Worm (Caenorhabditis elegans) whole organism, L3 larva: Measurements from ENCODE around the gene glb-29.
A peak's percentile ranks its signal among the peaks of the same experiment; 100 is the strongest.

ENCODE experiments used
- ZK546.5 ChIP-seq: sonication (generic microtip); optimal IDR thresholded peaks from 2 replicates; lab custom pipeline; 2017; ENCODE audit warnings: missing biosample characterization, missing genetic modification characterization
- aly-2 ChIP-seq: fragments of 150-350 bp; optimal IDR thresholded peaks from 2 replicates; lab custom pipeline; 2014; ENCODE audit warnings: missing biosample characterization, missing genetic modification characterization
- ceh-82 ChIP-seq: fragments of 150-350 bp; optimal IDR thresholded peaks from 2 replicates; lab custom pipeline; 2014; ENCODE audit warnings: missing biosample characterization, missing genetic modification characterization
- elt-2 ChIP-seq: sonication (generic microtip); optimal IDR thresholded peaks from 2 replicates; lab custom pipeline; 2016; ENCODE audit warnings: missing genetic modification reagents, mild to moderate bottlenecking, missing genetic modification characterization, missing compliant biosample characterization
- elt-3 ChIP-seq, 3 experiments: fragments of 150-350 bp in 1 of 3; sonication (generic microtip) in 2 of 3; optimal IDR thresholded peaks; 2 replicates in 2 of 3; 4 replicates in 1 of 3; lab custom pipeline; 2014 to 2017; ENCODE audit warnings: missing biosample characterization in 3 of 3, missing genetic modification characterization in 3 of 3
- fkh-10 ChIP-seq: sonication (generic microtip); optimal IDR thresholded peaks from 2 replicates; lab custom pipeline; 2017; ENCODE audit warnings: missing biosample characterization, missing genetic modification reagents, missing genetic modification characterization
- nfya-1 ChIP-seq: sonication (generic microtip); optimal IDR thresholded peaks from 2 replicates; lab custom pipeline; 2017; ENCODE audit warnings: missing genetic modification characterization, mild to moderate bottlenecking, missing compliant biosample characterization, antibody characterized with exemption, moderate library complexity; ENCODE audit not compliant: insufficient read depth
- nhr-12 ChIP-seq: fragments of 150-350 bp; optimal IDR thresholded peaks from 2 replicates; lab custom pipeline; 2014; ENCODE audit warnings: missing biosample characterization, missing genetic modification characterization
- nhr-23 ChIP-seq: fragments of 150-350 bp; optimal IDR thresholded peaks from 2 replicates; lab custom pipeline; 2014; ENCODE audit warnings: missing biosample characterization, missing genetic modification reagents, missing genetic modification characterization
- nhr-28 ChIP-seq: fragments of 150-350 bp; optimal IDR thresholded peaks from 2 replicates; lab custom pipeline; 2014; ENCODE audit warnings: missing biosample characterization, missing genetic modification characterization
- pqm-1 ChIP-seq: fragments of 150-350 bp; optimal IDR thresholded peaks from 2 replicates; lab custom pipeline; 2017; ENCODE audit warnings: missing biosample characterization, missing genetic modification characterization, inconsistent platforms
- zag-1 ChIP-seq: fragments of 150-350 bp; optimal IDR thresholded peaks from 2 replicates; lab custom pipeline; 2014; ENCODE audit warnings: missing biosample characterization, missing genetic modification characterization

DNA sequence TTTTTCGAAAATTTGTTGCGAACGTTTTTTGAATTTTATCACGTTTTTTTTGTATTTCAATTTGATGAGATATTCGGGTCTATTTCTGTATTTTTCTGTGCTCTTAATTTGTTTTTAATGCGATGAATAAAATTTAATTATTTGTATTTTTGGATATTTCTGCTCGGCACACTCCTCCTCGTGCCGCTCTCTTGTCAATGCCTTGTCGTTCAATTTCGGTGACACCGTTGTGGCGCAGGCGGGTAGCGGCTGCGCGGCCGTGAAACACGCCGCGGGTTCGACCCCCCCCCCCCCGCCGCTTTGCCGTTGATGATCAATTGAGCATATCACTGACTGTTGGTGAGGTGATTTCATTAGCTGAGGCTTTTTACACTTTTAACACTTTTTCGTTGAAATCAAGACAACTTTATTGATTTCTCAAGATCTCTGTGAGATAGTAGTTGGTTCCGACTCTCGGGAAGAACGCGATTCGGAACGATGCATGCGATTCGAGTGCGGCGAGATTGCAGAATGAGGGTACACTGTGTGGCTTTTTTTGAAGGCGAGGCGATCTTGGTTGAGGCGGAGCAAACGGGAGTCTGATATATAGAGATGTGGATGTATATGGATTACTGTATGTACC, 48.2 kb upstream of the glb-29 start:
- no peak for TF ChIP-seq aly-2
- TF ChIP-seq elt-3 (tag; optimal IDR thresholded peaks at IDR 0.05; lab: Kevin White, UChicago), result peak in 1 of 3 experiments; percentile 31
- peak; percentile 62 for TF ChIP-seq nfya-1
- no peak for TF ChIP-seq pqm-1
- TF ChIP-seq nhr-28, result no peak
- no peak for TF ChIP-seq zag-1 (tag; lab: Kevin White, UChicago)
- no peak for TF ChIP-seq nhr-12 (tag; lab: Kevin White, UChicago)
- TF ChIP-seq ceh-82 (tag; lab: Kevin White, UChicago), result peak; percentile 36
- no peak for TF ChIP-seq fkh-10 (GFP tag; lab: Kevin White, UChicago)
- TF ChIP-seq nhr-23 (tag; lab: Kevin White, UChicago), result peak; percentile 12
- no peak for TF ChIP-seq ZK546.5 (tag; lab: Kevin White, UChicago)
- peak; percentile 57 for TF ChIP-seq elt-2 (tag; lab: Kevin White, UChicago)
